Worm (Caenorhabditis elegans): ENCODE measurements around the gene srh-257.

ce11 chrV:15459088-15459487 is 52.1 kb downstream of the srh-257 start, which contains the start of gene str-71:
- TF ChIP-seq flt-1 (GFP tag; IDR thresholded peaks at IDR 0.05) (no peak), T22C8.4 (GFP tag; IDR thresholded peaks at IDR 0.05) (no peak), tab-1 (GFP tag; IDR thresholded peaks at IDR 0.05) (no peak), ztf-23 (GFP tag; IDR thresholded peaks at IDR 0.05) (no peak), ref-1 (GFP tag; conservative IDR thresholded peaks at IDR 0.05) (no peak), cog-1 (tag; optimal IDR thresholded peaks at IDR 0.05) (no peak), klf-2 (GFP tag; conservative IDR thresholded peaks at IDR 0.05) (no peak), med-1 (GFP tag; optimal IDR thresholded peaks at IDR 0.05; ENCODE audit: insufficient read depth) (no peak)
